Worm (Caenorhabditis elegans) whole organism, early embryonic: ENCODE data around the gene ZK84.1.

Experiments
- B0310.2 ChIP-seq: sonication (generic microtip); optimal IDR thresholded peaks from 2 replicates; lab custom pipeline; 2016; ENCODE audit warnings: mild to moderate bottlenecking, missing genetic modification characterization, missing compliant biosample characterization
- F13C5.2 ChIP-seq: sonication (generic microtip); optimal IDR thresholded peaks from 2 replicates; lab custom pipeline; 2017; ENCODE audit warnings: mild to moderate bottlenecking, missing genetic modification characterization, inconsistent platforms, missing compliant biosample characterization
- aly-1 ChIP-seq: sonication (generic microtip); optimal IDR thresholded peaks from 2 replicates; lab custom pipeline; 2016; ENCODE audit warnings: missing genetic modification characterization, missing compliant biosample characterization
- ama-1 ChIP-seq: fragments of 150-350 bp; optimal IDR thresholded peaks from 2 replicates; lab custom pipeline; 2014
- ceh-13 ChIP-seq: fragments of 200-800 bp; sonication (Bioruptor generic); optimal IDR thresholded peaks from 2 replicates; lab custom pipeline; 2018; ENCODE audit warnings: mild to moderate bottlenecking, missing genetic modification characterization, missing compliant biosample characterization
- ceh-36 ChIP-seq: sonication (generic microtip); optimal IDR thresholded peaks from 2 replicates; lab custom pipeline; 2016; ENCODE audit warnings: missing genetic modification characterization, inconsistent platforms, missing compliant biosample characterization
- ets-7 ChIP-seq: sonication (generic microtip); optimal IDR thresholded peaks from 2 replicates; lab custom pipeline; 2016; ENCODE audit warnings: missing genotype, missing genetic modification characterization, missing compliant biosample characterization
- flt-1 ChIP-seq: fragments of 200-800 bp; sonication (Bioruptor generic); IDR thresholded peaks from 2 replicates; pipeline ENCODE4 v1.3.6; 2022; ENCODE audit warnings: missing genetic modification characterization, missing compliant biosample characterization
- hmbx-1 ChIP-seq: sonication (generic microtip); optimal IDR thresholded peaks from 2 replicates; lab custom pipeline; 2016; ENCODE audit warnings: mild to moderate bottlenecking, missing genetic modification characterization, missing compliant biosample characterization
- hmg-4 ChIP-seq: fragments of 200-800 bp; sonication (Bioruptor generic); optimal IDR thresholded peaks from 2 replicates; lab custom pipeline; 2018; ENCODE audit warnings: mild to moderate bottlenecking, missing genetic modification characterization, missing compliant biosample characterization
- hnd-1 ChIP-seq: sonication (generic microtip); optimal IDR thresholded peaks from 2 replicates; lab custom pipeline; 2016; ENCODE audit warnings: missing genetic modification characterization, missing compliant biosample characterization
- pes-1 ChIP-seq: fragments of 200-800 bp; sonication (Bioruptor generic); IDR thresholded peaks from 2 replicates; pipeline ENCODE4 v1.3.6; 2022; ENCODE audit warnings: missing genetic modification reagents, missing genetic modification characterization, missing compliant biosample characterization
- scrt-1 ChIP-seq: fragments of 200-800 bp; sonication (Bioruptor generic); IDR thresholded peaks from 2 replicates; pipeline ENCODE4 v1.3.6; 2022; ENCODE audit warnings: missing genetic modification characterization, missing compliant biosample characterization
- sea-1 ChIP-seq: fragments of 200-800 bp; sonication (Bioruptor generic); conservative IDR thresholded peaks from 2 replicates; pipeline ENCODE4 v1.3.6; 2022; ENCODE audit warnings: missing genetic modification characterization, missing compliant biosample characterization
- tbx-11 ChIP-seq: fragments of 200-800 bp; sonication (Bioruptor generic); IDR thresholded peaks from 2 replicates; pipeline ENCODE4 v1.3.6; 2022; ENCODE audit warnings: missing genetic modification characterization, missing compliant biosample characterization
- tbx-37 ChIP-seq: fragments of 200-800 bp; sonication (Bioruptor generic); conservative IDR thresholded peaks from 2 replicates; pipeline ENCODE4 v1.3.6; 2022; ENCODE audit warnings: missing genetic modification reagents, missing genetic modification characterization, missing compliant biosample characterization
- tra-4 ChIP-seq: sonication (generic microtip); optimal IDR thresholded peaks from 2 replicates; lab custom pipeline; 2017; ENCODE audit warnings: missing genetic modification characterization, missing compliant biosample characterization

The ZK84.1 gene

DNA sequence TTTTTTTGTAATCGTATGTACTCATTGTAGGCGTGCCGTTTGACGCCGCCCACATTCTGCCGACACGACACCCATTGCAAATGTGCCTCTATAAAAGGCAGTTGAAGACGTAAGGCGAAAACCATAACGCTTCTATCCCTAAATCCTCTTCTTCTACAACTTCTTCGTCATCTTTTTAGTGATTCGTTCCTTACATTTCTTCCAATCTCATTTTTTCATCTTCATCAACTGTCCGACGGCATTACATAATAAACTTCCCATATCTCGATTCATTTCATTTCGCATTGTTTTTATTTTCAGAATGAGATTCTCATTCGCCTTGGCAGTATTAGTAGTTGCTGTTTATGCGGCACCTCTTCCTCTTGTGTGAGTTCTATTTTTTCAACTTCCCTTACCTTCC lies at the start of gene ZK84.1:
TSS of gene ZK84.1 (plus strand) at position 301 of the 400 bp plus-strand sequence.
- no peak for TF ChIP-seq hmbx-1 (tag; lab: Kevin White, UChicago)
- no peak for TF ChIP-seq hnd-1 (tag; lab: Kevin White, UChicago)
- TF ChIP-seq ets-7 (tag; lab: Kevin White, UChicago): no peak
- TF ChIP-seq tbx-11 (GFP tag; lab: Robert Waterston, UW): no peak
- no peak for TF ChIP-seq ceh-36 (tag; lab: Kevin White, UChicago)
- no peak for TF ChIP-seq scrt-1
- no peak for TF ChIP-seq tbx-37 (GFP tag; lab: Robert Waterston, UW)

DNA sequence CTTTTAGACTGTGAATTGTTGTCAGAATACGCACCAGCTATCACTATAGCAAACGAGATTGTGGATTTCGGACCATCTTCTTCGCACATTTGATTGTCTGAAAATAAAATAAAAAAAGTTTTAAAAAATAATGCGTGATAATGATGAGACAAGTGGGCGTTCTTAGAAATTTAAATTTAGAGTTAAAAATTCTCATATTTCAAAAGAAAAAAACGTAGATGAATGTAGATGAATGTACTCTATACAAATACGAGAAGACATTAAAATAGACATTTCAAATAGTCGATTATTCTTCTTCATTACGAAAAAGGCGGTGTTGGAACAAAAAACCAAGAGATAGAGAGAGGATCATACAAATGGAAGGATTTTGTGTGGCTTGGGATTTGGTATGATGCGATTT lies 45.6 kb upstream of the ZK84.1 start, which contains the start of gene B0034.5:
TSS of gene B0034.5 (minus strand) at position 101 of the 400 bp plus-strand sequence.
- TF ChIP-seq aly-1 (tag; lab: Kevin White, UChicago) (no peak), tra-4 (tag; lab: Kevin White, UChicago) (no peak), ceh-36 (tag; lab: Kevin White, UChicago) (no peak), scrt-1 (no peak), hnd-1 (tag; lab: Kevin White, UChicago) (no peak), ama-1 (no peak), hmg-4 (no peak), tbx-11 (GFP tag; lab: Robert Waterston, UW) (no peak), ets-7 (tag; lab: Kevin White, UChicago) (no peak), tbx-37 (GFP tag; lab: Robert Waterston, UW) (no peak), pes-1 (no peak), hmbx-1 (tag; lab: Kevin White, UChicago) (no peak), sea-1 (GFP tag; lab: Robert Waterston, UW) (no peak), F13C5.2 (tag; lab: Kevin White, UChicago) (no peak)

DNA sequence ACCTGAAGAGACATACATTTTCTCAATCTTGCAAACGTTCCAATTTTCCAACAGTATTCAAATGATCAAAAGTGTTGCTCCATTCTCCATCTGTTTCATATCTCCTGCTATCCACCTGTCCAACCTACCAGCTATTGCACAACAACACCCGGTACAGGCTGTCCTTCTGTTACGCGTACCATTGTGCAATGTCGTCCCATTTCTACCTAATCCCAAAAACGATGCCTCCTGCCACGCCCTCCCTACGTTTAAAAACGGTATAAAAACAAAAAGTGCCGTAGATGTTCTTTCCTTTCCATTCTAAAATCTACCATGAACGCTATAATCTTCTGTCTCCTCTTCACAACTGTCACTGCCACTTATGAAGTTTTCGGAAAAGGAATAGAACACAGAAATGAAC lies 32.2 kb upstream of the ZK84.1 start, which contains the start of gene ins-2:
TSS of gene ins-2 (plus strand) at position 301 of the 400 bp plus-strand sequence.
- TF ChIP-seq tra-4 (tag; lab: Kevin White, UChicago) (no peak), tbx-37 (GFP tag; lab: Robert Waterston, UW) (no peak)

DNA sequence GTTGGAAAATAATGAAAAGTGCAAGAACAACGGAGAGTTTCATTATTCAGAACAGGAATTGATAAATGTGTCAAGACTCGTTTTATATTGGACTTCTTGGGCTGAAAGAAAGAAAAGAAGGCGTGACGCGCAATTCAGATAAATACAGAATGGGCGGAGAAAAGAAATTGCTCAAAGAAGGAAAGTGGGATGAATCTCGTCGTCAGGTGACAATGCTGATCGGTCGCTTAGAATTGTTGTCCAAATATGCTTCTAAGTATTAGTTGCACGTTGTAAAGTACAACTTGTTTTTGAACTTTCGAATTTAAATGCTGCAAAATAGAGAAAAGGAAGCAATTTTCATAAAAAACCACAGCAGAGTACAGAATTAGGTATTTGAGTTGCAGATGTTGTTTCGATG lies 29.8 kb upstream of the ZK84.1 start, which contains the start of gene ins-3:
TSS of gene ins-3 (minus strand) at position 101 of the 400 bp plus-strand sequence.
- TF ChIP-seq sea-1 (GFP tag; lab: Robert Waterston, UW): no peak
- no peak for TF ChIP-seq aly-1 (tag; lab: Kevin White, UChicago)
- no peak for TF ChIP-seq hmbx-1 (tag; lab: Kevin White, UChicago)
- TF ChIP-seq tbx-11 (GFP tag; lab: Robert Waterston, UW): no peak
- no peak for TF ChIP-seq F13C5.2 (tag; lab: Kevin White, UChicago)
- no peak for TF ChIP-seq tra-4 (tag; lab: Kevin White, UChicago)
- TF ChIP-seq ceh-36 (tag; lab: Kevin White, UChicago): no peak
- TF ChIP-seq ama-1: no peak
- no peak for TF ChIP-seq ets-7 (tag; lab: Kevin White, UChicago)
- no peak for TF ChIP-seq hnd-1 (tag; lab: Kevin White, UChicago)
- no peak for TF ChIP-seq flt-1 (GFP tag; lab: Robert Waterston, UW)
- no peak for TF ChIP-seq scrt-1
- no peak for TF ChIP-seq B0310.2 (tag; lab: Kevin White, UChicago)
- TF ChIP-seq hmg-4: no peak

DNA sequence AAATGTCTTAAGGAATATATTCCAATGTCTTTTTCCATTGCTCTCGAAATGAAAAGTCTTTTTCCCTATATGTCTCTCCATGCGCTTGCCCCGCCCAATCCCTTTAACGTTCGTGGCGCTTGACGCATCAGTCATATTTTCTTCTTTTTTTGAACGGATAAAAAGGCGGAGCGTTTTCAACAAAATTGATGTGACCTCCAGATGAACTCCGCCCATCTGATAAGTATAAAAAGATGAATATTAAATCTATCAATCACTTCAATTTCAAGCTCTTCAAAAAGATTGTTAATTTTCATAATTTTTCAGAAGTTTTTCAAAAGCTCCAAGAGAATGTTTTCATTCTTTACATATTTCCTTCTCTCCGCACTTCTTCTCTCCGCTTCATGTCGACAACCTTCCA lies 24.4 kb upstream of the ZK84.1 start, which contains the start of gene ins-4:
TSS of gene ins-4 (plus strand) at position 301 of the 400 bp plus-strand sequence.
- TF ChIP-seq B0310.2 (tag; lab: Kevin White, UChicago): no peak
- no peak for TF ChIP-seq flt-1 (GFP tag; lab: Robert Waterston, UW)

DNA sequence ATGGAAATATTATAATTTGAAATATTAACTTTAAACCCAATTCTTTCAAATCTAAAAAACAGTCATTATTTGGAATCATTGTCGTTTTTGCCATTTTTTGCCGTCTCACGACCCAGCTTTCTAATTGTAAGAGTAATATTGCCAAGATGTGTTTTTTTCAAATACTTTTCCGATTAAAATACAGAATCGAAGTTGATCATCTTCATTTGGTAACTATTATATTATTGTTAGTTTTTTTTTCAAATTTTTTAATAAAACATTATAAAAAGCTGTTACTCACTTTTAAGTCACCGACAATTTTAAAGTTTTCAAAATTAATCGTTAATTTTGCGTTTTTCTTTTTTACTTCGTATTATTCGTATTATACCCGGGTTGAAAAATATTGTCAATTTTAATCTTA lies 23.2 kb upstream of the ZK84.1 start, which contains the start of gene ins-5:
TSS of gene ins-5 (plus strand) at position 301 of the 400 bp plus-strand sequence.
- no peak for TF ChIP-seq ceh-13 (GFP tag; lab: Kevin White, UChicago)
- TF ChIP-seq tbx-37 (GFP tag; lab: Robert Waterston, UW): no peak
- TF ChIP-seq ceh-36 (tag; lab: Kevin White, UChicago): no peak
- no peak for TF ChIP-seq pes-1
- TF ChIP-seq ets-7 (tag; lab: Kevin White, UChicago): no peak
- TF ChIP-seq sea-1 (GFP tag; lab: Robert Waterston, UW): no peak
- TF ChIP-seq hmg-4: no peak
- TF ChIP-seq aly-1 (tag; lab: Kevin White, UChicago): no peak
- no peak for TF ChIP-seq flt-1 (GFP tag; lab: Robert Waterston, UW)
- no peak for TF ChIP-seq scrt-1
- no peak for TF ChIP-seq ama-1
- TF ChIP-seq F13C5.2 (tag; lab: Kevin White, UChicago): no peak
- TF ChIP-seq hnd-1 (tag; lab: Kevin White, UChicago): no peak
- TF ChIP-seq hmbx-1 (tag; lab: Kevin White, UChicago): no peak
- TF ChIP-seq tbx-11 (GFP tag; lab: Robert Waterston, UW): no peak
- TF ChIP-seq tra-4 (tag; lab: Kevin White, UChicago): no peak
- no peak for TF ChIP-seq B0310.2 (tag; lab: Kevin White, UChicago)

DNA sequence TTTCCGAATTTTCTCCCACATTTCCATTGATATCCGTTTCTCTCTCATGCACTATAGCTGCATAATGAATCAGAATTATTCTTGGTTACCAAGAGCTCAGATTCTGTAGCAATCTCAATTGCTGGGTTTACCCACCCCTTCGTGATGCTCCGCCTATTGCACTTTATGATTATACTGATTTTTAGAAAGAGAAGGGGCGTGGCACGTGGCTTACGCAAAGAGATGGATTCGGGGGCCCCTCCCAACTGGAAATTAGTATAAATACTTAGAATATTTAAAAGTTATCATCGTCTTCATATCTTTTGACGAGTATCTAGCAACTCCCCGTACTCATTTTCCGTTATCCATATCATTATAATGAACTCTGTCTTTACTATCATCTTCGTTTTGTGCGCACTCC lies 20.3 kb upstream of the ZK84.1 start, which contains the start of gene ins-6:
TSS of gene ins-6 (plus strand) at position 301 of the 400 bp plus-strand sequence.
- TF ChIP-seq tbx-11 (GFP tag; lab: Robert Waterston, UW) (no peak), ceh-13 (GFP tag; lab: Kevin White, UChicago) (no peak), hmbx-1 (tag; lab: Kevin White, UChicago) (no peak), sea-1 (GFP tag; lab: Robert Waterston, UW) (no peak), tbx-37 (GFP tag; lab: Robert Waterston, UW) (no peak), ama-1 (no peak), B0310.2 (tag; lab: Kevin White, UChicago) (no peak), ets-7 (tag; lab: Kevin White, UChicago) (no peak), pes-1 (no peak)

DNA sequence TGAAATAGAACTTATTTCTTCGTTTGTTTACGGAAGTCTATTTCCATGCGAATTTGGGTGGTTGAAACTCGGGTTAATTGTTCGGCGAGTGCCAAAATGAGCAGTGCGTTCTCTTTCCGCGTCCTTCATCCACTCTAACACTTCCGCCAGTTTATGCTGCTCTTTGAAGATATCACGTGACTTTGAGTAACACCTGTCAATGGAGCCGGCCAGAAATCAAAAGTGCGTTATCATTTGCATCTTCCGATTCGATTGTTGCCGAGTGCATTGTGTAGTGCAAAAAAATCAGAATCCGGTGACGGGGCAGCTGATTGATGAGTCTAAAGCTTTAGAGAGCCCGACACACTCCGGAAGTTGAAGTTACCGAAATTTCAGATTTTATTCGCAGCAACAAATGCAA lies 19.4 kb upstream of the ZK84.1 start:
- no peak for TF ChIP-seq flt-1 (GFP tag; lab: Robert Waterston, UW)
- no peak for TF ChIP-seq hnd-1 (tag; lab: Kevin White, UChicago)
- no peak for TF ChIP-seq scrt-1
- no peak for TF ChIP-seq pes-1
- TF ChIP-seq F13C5.2 (tag; lab: Kevin White, UChicago): no peak
- no peak for TF ChIP-seq tbx-37 (GFP tag; lab: Robert Waterston, UW)
- no peak for TF ChIP-seq hmg-4
- no peak for TF ChIP-seq ceh-36 (tag; lab: Kevin White, UChicago)
- no peak for TF ChIP-seq tbx-11 (GFP tag; lab: Robert Waterston, UW)
- TF ChIP-seq sea-1 (GFP tag; lab: Robert Waterston, UW): no peak
- TF ChIP-seq ceh-13 (GFP tag; lab: Kevin White, UChicago): no peak
- no peak for TF ChIP-seq tra-4 (tag; lab: Kevin White, UChicago)
- no peak for TF ChIP-seq ets-7 (tag; lab: Kevin White, UChicago)
- TF ChIP-seq B0310.2 (tag; lab: Kevin White, UChicago): no peak
